Worm (Caenorhabditis elegans) whole organism, mixed stage, embryonic: ENCODE measurements around the gene srx-36.

Experiments used
- ces-1 ChIP-seq: fragments of 150-350 bp; optimal IDR thresholded peaks from 2 replicates; lab custom pipeline; 2014; ENCODE audit warnings: missing biosample characterization, missing genetic modification reagents, missing genetic modification characterization
- drap-1 ChIP-seq: fragments of 200-800 bp; sonication (Bioruptor generic); optimal IDR thresholded peaks from 3 replicates; lab custom pipeline; 2018; ENCODE audit warnings: mild to moderate bottlenecking, missing genetic modification characterization, missing compliant biosample characterization
- elt-1 ChIP-seq: sonication (generic microtip); optimal IDR thresholded peaks from 2 replicates; lab custom pipeline; 2017; ENCODE audit warnings: missing genetic modification characterization, mild to moderate bottlenecking, missing compliant biosample characterization, antibody characterized with exemption, moderate library complexity, borderline replicate concordance; ENCODE audit not compliant: insufficient read depth
- elt-3 ChIP-seq: fragments of 150-350 bp; optimal IDR thresholded peaks from 2 replicates; lab custom pipeline; 2014; ENCODE audit warnings: missing biosample characterization, missing genetic modification characterization
- lin-13 ChIP-seq: fragments of 150-350 bp; optimal IDR thresholded peaks from 2 replicates; lab custom pipeline; 2014; ENCODE audit warnings: missing biosample characterization, missing genetic modification characterization
- mep-1 ChIP-seq: fragments of 150-350 bp; optimal IDR thresholded peaks from 2 replicates; lab custom pipeline; 2017; ENCODE audit warnings: missing biosample characterization, missing genetic modification reagents, missing genetic modification characterization, inconsistent platforms
- nhr-12 ChIP-seq: fragments of 150-350 bp; optimal IDR thresholded peaks from 2 replicates; lab custom pipeline; 2014; ENCODE audit warnings: missing biosample characterization, missing genetic modification characterization
- nhr-237 ChIP-seq: fragments of 150-350 bp; optimal IDR thresholded peaks from 2 replicates; lab custom pipeline; 2014; ENCODE audit warnings: missing biosample characterization, missing genetic modification characterization
- nhr-28 ChIP-seq: fragments of 150-350 bp; optimal IDR thresholded peaks from 2 replicates; lab custom pipeline; 2014; ENCODE audit warnings: missing biosample characterization, missing genetic modification characterization
- nhr-76 ChIP-seq: sonication (generic microtip); optimal IDR thresholded peaks from 2 replicates; lab custom pipeline; 2017; ENCODE audit warnings: missing biosample characterization, missing genetic modification characterization
- pha-4 ChIP-seq: fragments of 150-350 bp; optimal IDR thresholded peaks from 2 replicates; lab custom pipeline; 2018; ENCODE audit warnings: missing biosample characterization, missing genetic modification reagents, missing genetic modification characterization
- snpc-4 ChIP-seq: fragments of 150-350 bp; optimal IDR thresholded peaks from 2 replicates; lab custom pipeline; 2014; ENCODE audit warnings: missing biosample characterization, missing genetic modification characterization
- tbx-8 ChIP-seq: fragments of 200-800 bp; sonication (Bioruptor generic); optimal IDR thresholded peaks from 2 replicates; lab custom pipeline; 2018; ENCODE audit warnings: mild to moderate bottlenecking, missing genetic modification characterization, moderate library complexity, missing compliant biosample characterization
- unc-39 ChIP-seq: fragments of 150-350 bp; optimal IDR thresholded peaks from 2 replicates; lab custom pipeline; 2014; ENCODE audit warnings: missing biosample characterization, missing genetic modification characterization

DNA sequence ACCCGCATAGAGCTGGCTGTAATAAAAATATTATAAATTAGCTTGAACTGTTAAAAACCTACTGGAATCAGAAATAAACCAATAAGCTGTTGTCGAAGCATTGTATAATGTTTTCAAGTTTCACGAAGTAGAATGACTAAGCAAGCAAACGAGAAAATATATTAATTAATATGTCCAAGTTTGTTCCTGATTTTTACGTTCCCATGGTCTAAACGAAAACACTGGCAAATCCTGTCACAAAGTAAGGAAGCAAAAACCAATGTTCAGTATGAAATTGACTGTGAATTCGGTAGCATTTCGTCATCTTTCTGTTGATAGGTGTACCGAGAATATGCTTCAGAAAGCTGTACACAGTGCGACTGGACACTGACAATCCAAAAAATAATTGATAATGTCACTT lies 10.7 kb downstream of the srx-36 start, which contains the start of gene srx-34:
- no peak for TF ChIP-seq nhr-237 (tag; lab: Kevin White, UChicago)
- TF ChIP-seq nhr-76 (tag; lab: Kevin White, UChicago), result no peak
- TF ChIP-seq elt-3 (tag; lab: Kevin White, UChicago), result no peak
- TF ChIP-seq lin-13 (tag; lab: Kevin White, UChicago), result no peak
- no peak for TF ChIP-seq mep-1
- no peak for TF ChIP-seq pha-4 (tag; lab: Kevin White, UChicago)
- TF ChIP-seq nhr-28, result no peak
- TF ChIP-seq drap-1 (GFP tag; lab: Kevin White, UChicago), result no peak
- no peak for TF ChIP-seq snpc-4
- no peak for TF ChIP-seq tbx-8 (GFP tag; lab: Kevin White, UChicago)
- no peak for TF ChIP-seq ces-1 (GFP tag; lab: Kevin White, UChicago)
- TF ChIP-seq nhr-12 (tag; lab: Kevin White, UChicago), result no peak
- no peak for TF ChIP-seq unc-39
- TF ChIP-seq elt-1, result no peak
